Worm (Caenorhabditis elegans) whole organism, L2 larva: Measurements from ENCODE around the gene smcr-8.

Experiments used
- R02D3.7 ChIP-seq: fragments of 150-350 bp; optimal IDR thresholded peaks from 2 replicates; lab custom pipeline; 2014; ENCODE audit warnings: missing biosample characterization, missing genetic modification characterization
- aly-2 ChIP-seq: fragments of 150-350 bp; optimal IDR thresholded peaks from 2 replicates; lab custom pipeline; 2014; ENCODE audit warnings: missing biosample characterization, missing genetic modification characterization
- lin-13 ChIP-seq: fragments of 150-350 bp; optimal IDR thresholded peaks from 2 replicates; lab custom pipeline; 2014; ENCODE audit warnings: missing biosample characterization, missing genetic modification reagents, missing genetic modification characterization

DNA sequence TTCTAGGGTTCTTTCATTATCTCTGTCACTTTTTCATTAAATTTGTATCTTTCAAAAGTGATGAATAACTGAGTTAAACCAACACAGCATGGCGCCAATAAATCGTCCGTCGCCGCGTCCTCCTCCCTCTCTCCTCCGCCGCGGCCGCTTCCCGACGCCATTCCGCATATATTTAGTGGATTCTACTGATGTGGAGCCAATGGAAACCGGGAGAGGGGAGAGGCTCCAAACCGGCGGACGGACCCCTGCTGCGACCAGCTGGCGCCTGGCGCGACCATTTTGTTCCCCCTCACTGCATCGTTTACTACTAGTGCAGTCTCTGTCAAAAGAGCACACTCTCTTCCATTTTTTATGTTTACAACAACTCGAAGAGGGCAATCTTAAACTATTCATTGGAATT lies 48.0 kb upstream of the smcr-8 start:
- TF ChIP-seq aly-2 (tag; lab: Kevin White, UChicago), result no peak
- TF ChIP-seq lin-13 (GFP tag; lab: Kevin White, UChicago), result no peak
- TF ChIP-seq R02D3.7, result no peak
